Worm (Caenorhabditis elegans) whole organism, young adult: ENCODE data around the gene Y57G11C.28.

Experiments
- B0035.1 ChIP-seq: sonication (generic microtip); optimal IDR thresholded peaks from 2 replicates; lab custom pipeline; 2016; ENCODE audit warnings: missing genetic modification characterization, mild to moderate bottlenecking, missing compliant biosample characterization, missing genotype, missing genetic modification reagents
- B0261.1 ChIP-seq: sonication (generic microtip); optimal IDR thresholded peaks from 2 replicates; lab custom pipeline; 2016; ENCODE audit warnings: mild to moderate bottlenecking, missing genetic modification characterization, moderate library complexity, missing compliant biosample characterization
- D2030.7 ChIP-seq: fragments of 200-800 bp; sonication (Bioruptor generic); IDR thresholded peaks from 2 replicates; pipeline ENCODE4 v1.3.6; 2022; ENCODE audit warnings: missing genetic modification reagents, missing genetic modification characterization, missing compliant biosample characterization
- F22D6.2 ChIP-seq: sonication (generic microtip); optimal IDR thresholded peaks from 2 replicates; lab custom pipeline; 2016; ENCODE audit warnings: mild to moderate bottlenecking, missing genetic modification characterization, missing compliant biosample characterization
- F33H1.4 ChIP-seq: fragments of 200-800 bp; sonication (Bioruptor generic); IDR thresholded peaks from 2 replicates; pipeline ENCODE4 v1.3.6; 2022; ENCODE audit warnings: missing genetic modification reagents, missing genetic modification characterization, missing compliant biosample characterization
- F37B4.10 ChIP-seq: fragments of 200-800 bp; sonication (Bioruptor generic); IDR thresholded peaks from 2 replicates; pipeline ENCODE4 v1.3.6; 2022; ENCODE audit warnings: missing genetic modification characterization, missing compliant biosample characterization
- F52B5.7 ChIP-seq: sonication (generic microtip); optimal IDR thresholded peaks from 2 replicates; lab custom pipeline; 2016; ENCODE audit warnings: mild to moderate bottlenecking, missing genetic modification characterization, missing compliant biosample characterization
- K11D2.4 ChIP-seq: fragments of 200-800 bp; sonication (Bioruptor generic); IDR thresholded peaks from 2 replicates; pipeline ENCODE4 v1.3.6; 2022; ENCODE audit warnings: missing genetic modification reagents, missing genetic modification characterization, missing compliant biosample characterization
- T26A5.8 ChIP-seq: sonication (generic microtip); optimal IDR thresholded peaks from 2 replicates; lab custom pipeline; 2016; ENCODE audit warnings: missing genetic modification characterization, missing compliant biosample characterization
- Y56A3A.18 ChIP-seq: fragments of 200-800 bp; sonication (Bioruptor generic); IDR thresholded peaks from 2 replicates; pipeline ENCODE4 v1.3.6; 2022; ENCODE audit warnings: missing genetic modification reagents, missing genetic modification characterization, missing compliant biosample characterization
- Y67H2A.10 ChIP-seq: fragments of 200-800 bp; sonication (Bioruptor generic); conservative IDR thresholded peaks from 2 replicates; pipeline ENCODE4 v1.3.6; 2022; ENCODE audit warnings: missing genetic modification reagents, missing genetic modification characterization, missing compliant biosample characterization
- Y79H2A.3 ChIP-seq: fragments of 200-800 bp; sonication (Bioruptor generic); conservative IDR thresholded peaks from 2 replicates; pipeline ENCODE4 v1.3.6; 2022; ENCODE audit warnings: missing genetic modification reagents, missing genetic modification characterization, missing compliant biosample characterization
- Y95B8A.8 ChIP-seq: fragments of 200-800 bp; sonication (Bioruptor generic); IDR thresholded peaks from 2 replicates; pipeline ENCODE4 v1.3.6; 2022; ENCODE audit warnings: missing genetic modification reagents, missing genetic modification characterization, missing compliant biosample characterization
- aptf-3 ChIP-seq: fragments of 200-800 bp; sonication (Bioruptor generic); IDR thresholded peaks from 2 replicates; pipeline ENCODE4 v1.3.6; 2022; ENCODE audit warnings: missing genetic modification characterization, missing compliant biosample characterization
- atf-7 ChIP-seq: sonication (generic microtip); optimal IDR thresholded peaks from 2 replicates; lab custom pipeline; 2017; ENCODE audit warnings: mild to moderate bottlenecking, missing genetic modification characterization, missing compliant biosample characterization
- athp-1 ChIP-seq: sonication (generic microtip); optimal IDR thresholded peaks from 2 replicates; lab custom pipeline; 2017; ENCODE audit warnings: mild to moderate bottlenecking, missing genetic modification characterization, missing compliant biosample characterization
- attf-5 ChIP-seq: fragments of 200-800 bp; sonication (Bioruptor generic); optimal IDR thresholded peaks from 2 replicates; lab custom pipeline; 2018; ENCODE audit warnings: mild to moderate bottlenecking, missing genetic modification characterization, missing compliant biosample characterization
- attf-6 ChIP-seq: fragments of 200-800 bp; sonication (Bioruptor generic); IDR thresholded peaks from 2 replicates; pipeline ENCODE4 v1.3.6; 2022; ENCODE audit warnings: missing genetic modification reagents, missing genetic modification characterization, missing compliant biosample characterization
- ceh-27 ChIP-seq: fragments of 200-800 bp; sonication (Bioruptor generic); optimal IDR thresholded peaks from 2 replicates; lab custom pipeline; 2018; ENCODE audit warnings: mild to moderate bottlenecking, missing genetic modification characterization, moderate library complexity, missing compliant biosample characterization
- ceh-40 ChIP-seq: fragments of 200-800 bp; sonication (Bioruptor generic); IDR thresholded peaks from 2 replicates; pipeline ENCODE4 v1.3.6; 2022; ENCODE audit warnings: missing genetic modification characterization, missing compliant biosample characterization
- ceh-79 ChIP-seq: sonication (generic microtip); optimal IDR thresholded peaks from 2 replicates; lab custom pipeline; 2017; ENCODE audit warnings: mild to moderate bottlenecking, missing genetic modification characterization, missing compliant biosample characterization
- ceh-91 ChIP-seq: fragments of 200-800 bp; sonication (Bioruptor generic); IDR thresholded peaks from 2 replicates; pipeline ENCODE4 v1.3.6; 2022; ENCODE audit warnings: missing genetic modification reagents, missing genetic modification characterization, missing compliant biosample characterization
- dox-1 ChIP-seq: fragments of 200-800 bp; sonication (Bioruptor generic); IDR thresholded peaks from 2 replicates; pipeline ENCODE4 v1.3.6; 2022; ENCODE audit warnings: missing genetic modification reagents, missing genetic modification characterization, missing compliant biosample characterization
- dpl-1 ChIP-seq: fragments of 150-350 bp; optimal IDR thresholded peaks from 2 replicates; lab custom pipeline; 2014; ENCODE audit warnings: missing biosample characterization, missing genetic modification reagents, missing genetic modification characterization
- ets-4 ChIP-seq: fragments of 200-800 bp; sonication (Bioruptor generic); optimal IDR thresholded peaks from 2 replicates; lab custom pipeline; 2018; ENCODE audit warnings: mild to moderate bottlenecking, missing genetic modification characterization, missing compliant biosample characterization
- gei-17 ChIP-seq: fragments of 200-800 bp; sonication (Bioruptor generic); optimal IDR thresholded peaks from 2 replicates; lab custom pipeline; 2018; ENCODE audit warnings: mild to moderate bottlenecking, missing genetic modification characterization, missing compliant biosample characterization
- him-1 ChIP-seq: sonication (generic microtip); optimal IDR thresholded peaks from 2 replicates; lab custom pipeline; 2016; ENCODE audit warnings: missing genotype, missing genetic modification reagents, missing genetic modification characterization, missing compliant biosample characterization
- hrde-1 ChIP-seq: sonication (generic microtip); optimal IDR thresholded peaks from 2 replicates; lab custom pipeline; 2016; ENCODE audit warnings: missing genetic modification characterization, mild to moderate bottlenecking, missing compliant biosample characterization, moderate library complexity, missing genotype, missing genetic modification reagents, borderline replicate concordance
- lin-35 ChIP-seq, 3 experiments: fragments of 150-350 bp in 2 of 3; sonication (generic microtip) in 1 of 3; optimal IDR thresholded peaks; 2 replicates each; lab custom pipeline; 2014 to 2018; ENCODE audit warnings: missing biosample characterization in 3 of 3, missing genetic modification characterization in 3 of 3, missing genetic modification reagents in 3 of 3
- lin-54 ChIP-seq: fragments of 200-800 bp; sonication (Bioruptor generic); optimal IDR thresholded peaks from 2 replicates; lab custom pipeline; 2018; ENCODE audit warnings: mild to moderate bottlenecking, missing genetic modification characterization, missing compliant biosample characterization
- lsl-1 ChIP-seq: fragments of 200-800 bp; sonication (Bioruptor generic); optimal IDR thresholded peaks from 2 replicates; lab custom pipeline; 2018; ENCODE audit warnings: mild to moderate bottlenecking, missing genetic modification characterization, moderate library complexity, missing compliant biosample characterization
- madf-3 ChIP-seq: fragments of 200-800 bp; sonication (Bioruptor generic); IDR thresholded peaks from 2 replicates; pipeline ENCODE4 v1.3.6; 2022; ENCODE audit warnings: missing genetic modification reagents, missing genetic modification characterization, missing compliant biosample characterization
- madf-6 ChIP-seq: fragments of 200-800 bp; sonication (Bioruptor generic); IDR thresholded peaks from 2 replicates; pipeline ENCODE4 v1.3.6; 2022; ENCODE audit warnings: missing genetic modification reagents, missing genetic modification characterization, missing compliant biosample characterization
- madf-8 ChIP-seq: fragments of 200-800 bp; sonication (Bioruptor generic); conservative IDR thresholded peaks from 2 replicates; pipeline ENCODE4 v1.3.6; 2022; ENCODE audit warnings: missing genetic modification reagents, missing genetic modification characterization, missing compliant biosample characterization
- mcd-1 ChIP-seq: fragments of 200-800 bp; sonication (Bioruptor generic); IDR thresholded peaks from 2 replicates; pipeline ENCODE4 v1.3.6; 2022; ENCODE audit warnings: missing genetic modification reagents, missing genetic modification characterization, missing compliant biosample characterization
- mel-28 ChIP-seq: sonication (generic microtip); optimal IDR thresholded peaks from 2 replicates; lab custom pipeline; 2016; ENCODE audit warnings: borderline replicate concordance, mild to moderate bottlenecking, missing genetic modification characterization, missing compliant biosample characterization
- nfyb-1 ChIP-seq: fragments of 200-800 bp; sonication (Bioruptor generic); IDR thresholded peaks from 2 replicates; pipeline ENCODE4 v1.3.6; 2022; ENCODE audit warnings: missing genetic modification reagents, missing genetic modification characterization, missing compliant biosample characterization
- nhr-80 ChIP-seq: sonication (generic microtip); optimal IDR thresholded peaks from 2 replicates; lab custom pipeline; 2016; ENCODE audit warnings: missing genetic modification characterization, missing compliant biosample characterization
- pbrm-1 ChIP-seq: fragments of 200-800 bp; sonication (Bioruptor generic); IDR thresholded peaks from 2 replicates; pipeline ENCODE4 v1.3.6; 2022; ENCODE audit warnings: missing genetic modification reagents, missing genetic modification characterization, missing compliant biosample characterization
- rcor-1 ChIP-seq: fragments of 200-800 bp; sonication (Bioruptor generic); IDR thresholded peaks from 2 replicates; pipeline ENCODE4 v1.3.6; 2022; ENCODE audit warnings: missing genetic modification reagents, missing genetic modification characterization, missing compliant biosample characterization
- repo-1 ChIP-seq: sonication (generic microtip); optimal IDR thresholded peaks from 2 replicates; lab custom pipeline; 2017; ENCODE audit warnings: mild to moderate bottlenecking, missing genetic modification characterization, missing compliant biosample characterization
- snpc-1.1 ChIP-seq: sonication (generic microtip); optimal IDR thresholded peaks from 2 replicates; lab custom pipeline; 2017; ENCODE audit warnings: missing genetic modification characterization, mild to moderate bottlenecking, missing compliant biosample characterization, antibody characterized with exemption, moderate library complexity, missing genotype, missing genetic modification reagents; ENCODE audit not compliant: insufficient read depth
- snpc-1.3 ChIP-seq: sonication (generic microtip); optimal IDR thresholded peaks from 2 replicates; lab custom pipeline; 2017; ENCODE audit warnings: missing genetic modification characterization, mild to moderate bottlenecking, missing compliant biosample characterization, antibody characterized with exemption, moderate library complexity, missing genotype, missing genetic modification reagents; ENCODE audit not compliant: insufficient read depth
- snpc-3.4 ChIP-seq: sonication (generic microtip); optimal IDR thresholded peaks from 2 replicates; lab custom pipeline; 2017; ENCODE audit warnings: missing genetic modification characterization, mild to moderate bottlenecking, missing compliant biosample characterization, antibody characterized with exemption, moderate library complexity, missing genotype, missing genetic modification reagents
- tbp1 ChIP-seq: fragments of 200-800 bp; sonication (Bioruptor generic); optimal IDR thresholded peaks from 2 replicates; lab custom pipeline; 2018; ENCODE audit warnings: mild to moderate bottlenecking, missing genetic modification characterization, missing compliant biosample characterization
- xnd-1 ChIP-seq: sonication (generic microtip); optimal IDR thresholded peaks from 2 replicates; lab custom pipeline; 2016; ENCODE audit warnings: missing genotype, missing genetic modification reagents, missing genetic modification characterization, missing compliant biosample characterization
- ztf-25 ChIP-seq: fragments of 200-800 bp; sonication (Bioruptor generic); IDR thresholded peaks from 2 replicates; pipeline ENCODE4 v1.3.6; 2022; ENCODE audit warnings: missing genetic modification reagents, missing genetic modification characterization, missing compliant biosample characterization
- ztf-26 ChIP-seq: sonication (generic microtip); optimal IDR thresholded peaks from 2 replicates; lab custom pipeline; 2017; ENCODE audit warnings: missing genetic modification characterization, missing compliant biosample characterization

The Y57G11C.28 gene

DNA sequence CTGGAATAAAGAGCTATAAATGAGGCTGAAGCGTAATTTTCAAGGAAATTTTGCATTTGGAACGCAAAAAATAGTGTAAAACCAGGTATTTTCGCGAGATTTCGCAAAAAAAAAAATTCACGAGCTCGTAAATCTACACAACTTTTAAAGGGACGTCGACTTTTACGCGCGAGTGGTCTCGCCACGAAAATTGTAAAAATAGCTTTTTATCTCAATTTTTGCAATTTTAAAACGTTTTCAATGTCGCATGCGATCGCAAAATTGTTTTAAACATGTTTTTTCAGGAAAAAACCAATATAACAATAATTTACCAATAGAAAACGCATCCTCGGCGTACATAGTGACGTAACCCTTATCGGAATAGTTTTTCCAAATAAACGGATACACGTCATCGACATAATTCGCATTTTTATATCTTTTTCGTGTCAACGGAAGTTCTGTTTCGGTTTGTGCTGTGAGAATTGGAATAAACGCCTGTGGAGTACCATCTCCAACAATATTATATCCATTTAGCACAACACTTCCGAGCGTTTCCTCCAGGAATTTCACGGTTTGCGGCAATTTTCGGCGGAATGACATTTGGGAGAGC, 27.3 kb downstream of the Y57G11C.28 start:
- TF ChIP-seq repo-1 (tag; lab: Kevin White, UChicago) (no peak), aptf-3 (no peak), ceh-27 (GFP tag; lab: Kevin White, UChicago) (no peak), ztf-25 (GFP tag; lab: Robert Waterston, UW) (no peak), Y95B8A.8 (GFP tag; lab: Robert Waterston, UW) (0 out of 2 replicates have a peak, but pooled peaks have one; percentile 39), madf-6 (peak; percentile 38; the same call in 1 of the 2 replicates), ztf-26 (tag; lab: Kevin White, UChicago) (no peak), mcd-1 (GFP tag; lab: Robert Waterston, UW) (peak; percentile 61), F22D6.2 (no peak), F37B4.10 (no peak), dox-1 (GFP tag; lab: Robert Waterston, UW) (peak; percentile 61; the same call in 1 of the 2 replicates), lin-54 (peak; percentile 49), lin-35 (GFP tag; optimal IDR thresholded peaks at IDR 0.05; lab: Kevin White, UChicago) (no peak), snpc-1.1 (tag; lab: Kevin White, UChicago) (peak; percentile 49), madf-3 (GFP tag; lab: Robert Waterston, UW) (no peak), Y79H2A.3 (GFP tag; lab: Robert Waterston, UW) (no peak), T26A5.8 (tag; lab: Kevin White, UChicago) (no peak), rcor-1 (no peak), madf-8 (GFP tag; lab: Robert Waterston, UW) (no peak), Y67H2A.10 (GFP tag; lab: Robert Waterston, UW) (no peak), lsl-1 (peak; percentile 42), F52B5.7 (no peak), gei-17 (no peak), pbrm-1 (GFP tag; lab: Robert Waterston, UW) (no peak), tbp1 (GFP tag; lab: Kevin White, UChicago) (peak; percentile 65), mel-28 (no peak), D2030.7 (peak; percentile 65), B0035.1 (no peak), snpc-1.3 (tag; lab: Kevin White, UChicago) (peak; percentile 63), Y56A3A.18 (GFP tag; lab: Robert Waterston, UW) (no peak), ceh-40 (no peak), ceh-79 (tag; lab: Kevin White, UChicago) (no peak), ceh-91 (GFP tag; lab: Robert Waterston, UW) (peak; percentile 42; the same call in 1 of the 2 replicates), F33H1.4 (peak; percentile 87), him-1 (tag; lab: Kevin White, UChicago) (peak; percentile 2), K11D2.4 (GFP tag; lab: Robert Waterston, UW) (no peak), attf-6 (GFP tag; lab: Robert Waterston, UW) (peak; percentile 98), ets-4 (no peak), dpl-1 (GFP tag; lab: Kevin White, UChicago) (no peak), hrde-1 (tag; lab: Kevin White, UChicago) (peak; percentile 42), nfyb-1 (GFP tag; lab: Robert Waterston, UW) (no peak), attf-5 (GFP tag; lab: Kevin White, UChicago) (no peak), snpc-3.4 (tag; lab: Kevin White, UChicago) (peak; percentile 15), atf-7 (tag; lab: Kevin White, UChicago) (no peak), athp-1 (tag; lab: Kevin White, UChicago) (no peak), B0261.1 (tag; lab: Kevin White, UChicago) (no peak), nhr-80 (tag; lab: Kevin White, UChicago) (no peak), xnd-1 (tag; lab: Kevin White, UChicago) (peak; percentile 5)
